Worm (Caenorhabditis elegans): ENCODE measurements around the gene lron-10.
A peak's percentile ranks its signal among the peaks of the same experiment; 100 is the strongest.

- TF ChIP-seq pag-3 (tag; optimal IDR thresholded peaks at IDR 0.05; ENCODE audit: borderline replicate concordance, insufficient read depth) (no peak), tbx-2 (tag; optimal IDR thresholded peaks at IDR 0.05) (no peak), ztf-4 (tag; optimal IDR thresholded peaks at IDR 0.05) (no peak), mab-9 (GFP tag; IDR thresholded peaks at IDR 0.05) (no peak), nhr-76 (tag; optimal IDR thresholded peaks at IDR 0.05) (no peak), elt-3 (tag; optimal IDR thresholded peaks at IDR 0.05) (no peak), dpl-1 (GFP tag; optimal IDR thresholded peaks at IDR 0.05) (no peak), swsn-7 (tag; optimal IDR thresholded peaks at IDR 0.05) (peak; percentile 13), irx-1 (tag; optimal IDR thresholded peaks at IDR 0.05) (no peak), fkh-10 (GFP tag; optimal IDR thresholded peaks at IDR 0.05) (no peak), ama-1 (optimal IDR thresholded peaks at IDR 0.05) (no peak), nhr-77 (tag; optimal IDR thresholded peaks at IDR 0.05) (no peak), zag-1 (tag; optimal IDR thresholded peaks at IDR 0.05) (no peak)
These were observed 16.8 kb downstream of the lron-10 start for ce11 chrIII:10604325-10604724.
